Worm (Caenorhabditis elegans) whole organism, mixed stage, embryonic: ENCODE data around the gene ccep-97.

Source experiments
- M03D4.4 ChIP-seq: sonication (generic microtip); optimal IDR thresholded peaks from 2 replicates; lab custom pipeline; 2017; ENCODE audit warnings: mild to moderate bottlenecking, missing genetic modification characterization, missing compliant biosample characterization
- bed-3 ChIP-seq: fragments of 200-800 bp; sonication (Bioruptor generic); optimal IDR thresholded peaks from 3 replicates; lab custom pipeline; 2018; ENCODE audit warnings: mild to moderate bottlenecking, missing genetic modification characterization, moderate library complexity, missing compliant biosample characterization
- blmp-1 ChIP-seq: fragments of 150-350 bp; optimal IDR thresholded peaks from 2 replicates; lab custom pipeline; 2014; ENCODE audit warnings: missing biosample characterization, missing genetic modification characterization
- ceh-39 ChIP-seq: fragments of 150-350 bp; optimal IDR thresholded peaks from 2 replicates; lab custom pipeline; 2014; ENCODE audit warnings: missing biosample characterization, missing genetic modification characterization
- ceh-43 ChIP-seq: fragments of 200-800 bp; sonication (Bioruptor generic); optimal IDR thresholded peaks from 2 replicates; lab custom pipeline; 2018; ENCODE audit warnings: mild to moderate bottlenecking, missing genetic modification characterization, moderate library complexity, missing compliant biosample characterization
- ceh-83 ChIP-seq: fragments of 200-800 bp; sonication (Bioruptor generic); optimal IDR thresholded peaks from 2 replicates; lab custom pipeline; 2018; ENCODE audit warnings: mild to moderate bottlenecking, missing genetic modification characterization, missing compliant biosample characterization
- ces-1 ChIP-seq: fragments of 150-350 bp; optimal IDR thresholded peaks from 2 replicates; lab custom pipeline; 2014; ENCODE audit warnings: missing biosample characterization, missing genetic modification reagents, missing genetic modification characterization
- cnd-1 ChIP-seq: fragments of 200-800 bp; sonication (Bioruptor generic); optimal IDR thresholded peaks from 2 replicates; lab custom pipeline; 2018; ENCODE audit warnings: mild to moderate bottlenecking, missing genetic modification characterization, missing compliant biosample characterization
- drap-1 ChIP-seq: fragments of 200-800 bp; sonication (Bioruptor generic); optimal IDR thresholded peaks from 3 replicates; lab custom pipeline; 2018; ENCODE audit warnings: mild to moderate bottlenecking, missing genetic modification characterization, missing compliant biosample characterization
- elt-1 ChIP-seq: sonication (generic microtip); optimal IDR thresholded peaks from 2 replicates; lab custom pipeline; 2017; ENCODE audit warnings: missing genetic modification characterization, mild to moderate bottlenecking, missing compliant biosample characterization, antibody characterized with exemption, moderate library complexity, borderline replicate concordance; ENCODE audit not compliant: insufficient read depth
- elt-3 ChIP-seq: fragments of 150-350 bp; optimal IDR thresholded peaks from 2 replicates; lab custom pipeline; 2014; ENCODE audit warnings: missing biosample characterization, missing genetic modification characterization
- flh-1 ChIP-seq: fragments of 200-800 bp; sonication (Bioruptor generic); optimal IDR thresholded peaks from 2 replicates; lab custom pipeline; 2018; ENCODE audit warnings: mild to moderate bottlenecking, missing genetic modification characterization, moderate library complexity, missing compliant biosample characterization
- ham-2 ChIP-seq: fragments of 200-800 bp; sonication (Bioruptor generic); optimal IDR thresholded peaks from 2 replicates; lab custom pipeline; 2018; ENCODE audit warnings: mild to moderate bottlenecking, missing genetic modification characterization, missing compliant biosample characterization
- hlh-1 ChIP-seq: fragments of 150-350 bp; optimal IDR thresholded peaks from 2 replicates; lab custom pipeline; 2014; ENCODE audit warnings: missing biosample characterization, missing genetic modification reagents, missing genetic modification characterization
- lin-13 ChIP-seq: fragments of 150-350 bp; optimal IDR thresholded peaks from 2 replicates; lab custom pipeline; 2014; ENCODE audit warnings: missing biosample characterization, missing genetic modification characterization
- lin-32 ChIP-seq: fragments of 200-800 bp; sonication (Bioruptor generic); optimal IDR thresholded peaks from 2 replicates; lab custom pipeline; 2018; ENCODE audit warnings: mild to moderate bottlenecking, missing genetic modification characterization, missing compliant biosample characterization
- lsy-2 ChIP-seq: fragments of 150-350 bp; optimal IDR thresholded peaks from 2 replicates; lab custom pipeline; 2014; ENCODE audit warnings: missing biosample characterization, missing genetic modification characterization
- mab-5 ChIP-seq: fragments of 150-350 bp; optimal IDR thresholded peaks from 2 replicates; lab custom pipeline; 2014; ENCODE audit warnings: missing biosample characterization, missing genetic modification characterization
- mep-1 ChIP-seq: fragments of 150-350 bp; optimal IDR thresholded peaks from 2 replicates; lab custom pipeline; 2017; ENCODE audit warnings: missing biosample characterization, missing genetic modification reagents, missing genetic modification characterization, inconsistent platforms
- mls-2 ChIP-seq: sonication (generic microtip); optimal IDR thresholded peaks from 2 replicates; lab custom pipeline; 2016; ENCODE audit warnings: mild to moderate bottlenecking, missing genetic modification characterization, moderate library complexity, missing compliant biosample characterization
- nhr-12 ChIP-seq: fragments of 150-350 bp; optimal IDR thresholded peaks from 2 replicates; lab custom pipeline; 2014; ENCODE audit warnings: missing biosample characterization, missing genetic modification characterization
- nhr-2 ChIP-seq: fragments of 150-350 bp; optimal IDR thresholded peaks from 2 replicates; lab custom pipeline; 2014; ENCODE audit warnings: missing biosample characterization, missing genetic modification characterization
- nhr-237 ChIP-seq: fragments of 150-350 bp; optimal IDR thresholded peaks from 2 replicates; lab custom pipeline; 2014; ENCODE audit warnings: missing biosample characterization, missing genetic modification characterization
- nhr-28 ChIP-seq: fragments of 150-350 bp; optimal IDR thresholded peaks from 2 replicates; lab custom pipeline; 2014; ENCODE audit warnings: missing biosample characterization, missing genetic modification characterization
- nhr-76 ChIP-seq: sonication (generic microtip); optimal IDR thresholded peaks from 2 replicates; lab custom pipeline; 2017; ENCODE audit warnings: missing biosample characterization, missing genetic modification characterization
- pha-4 ChIP-seq: fragments of 150-350 bp; optimal IDR thresholded peaks from 2 replicates; lab custom pipeline; 2018; ENCODE audit warnings: missing biosample characterization, missing genetic modification reagents, missing genetic modification characterization
- sem-2 ChIP-seq: fragments of 200-800 bp; sonication (Bioruptor generic); optimal IDR thresholded peaks from 2 replicates; lab custom pipeline; 2018; ENCODE audit warnings: mild to moderate bottlenecking, missing genetic modification characterization, missing compliant biosample characterization
- snpc-4 ChIP-seq: fragments of 150-350 bp; optimal IDR thresholded peaks from 2 replicates; lab custom pipeline; 2014; ENCODE audit warnings: missing biosample characterization, missing genetic modification characterization
- sptf-1 ChIP-seq: sonication (generic microtip); optimal IDR thresholded peaks from 2 replicates; lab custom pipeline; 2017; ENCODE audit warnings: mild to moderate bottlenecking, missing genetic modification characterization, moderate library complexity, missing compliant biosample characterization
- tbx-8 ChIP-seq: fragments of 200-800 bp; sonication (Bioruptor generic); optimal IDR thresholded peaks from 2 replicates; lab custom pipeline; 2018; ENCODE audit warnings: mild to moderate bottlenecking, missing genetic modification characterization, moderate library complexity, missing compliant biosample characterization
- unc-120 ChIP-seq: sonication (generic microtip); optimal IDR thresholded peaks from 2 replicates; lab custom pipeline; 2017; ENCODE audit warnings: missing genetic modification characterization, missing compliant biosample characterization; ENCODE audit not compliant: poor library complexity, severe bottlenecking
- unc-39 ChIP-seq: fragments of 150-350 bp; optimal IDR thresholded peaks from 2 replicates; lab custom pipeline; 2014; ENCODE audit warnings: missing biosample characterization, missing genetic modification characterization
- unc-62 ChIP-seq: fragments of 150-350 bp; optimal IDR thresholded peaks from 2 replicates; lab custom pipeline; 2014; ENCODE audit warnings: missing biosample characterization, missing genetic modification reagents, missing genetic modification characterization
- zip-8 ChIP-seq: fragments of 150-350 bp; optimal IDR thresholded peaks from 2 replicates; lab custom pipeline; 2014; ENCODE audit warnings: missing biosample characterization, missing genetic modification characterization
- ztf-11 ChIP-seq: fragments of 150-350 bp; optimal IDR thresholded peaks from 2 replicates; lab custom pipeline; 2014; ENCODE audit warnings: missing biosample characterization, missing genetic modification characterization

ccep-97 gene

DNA sequence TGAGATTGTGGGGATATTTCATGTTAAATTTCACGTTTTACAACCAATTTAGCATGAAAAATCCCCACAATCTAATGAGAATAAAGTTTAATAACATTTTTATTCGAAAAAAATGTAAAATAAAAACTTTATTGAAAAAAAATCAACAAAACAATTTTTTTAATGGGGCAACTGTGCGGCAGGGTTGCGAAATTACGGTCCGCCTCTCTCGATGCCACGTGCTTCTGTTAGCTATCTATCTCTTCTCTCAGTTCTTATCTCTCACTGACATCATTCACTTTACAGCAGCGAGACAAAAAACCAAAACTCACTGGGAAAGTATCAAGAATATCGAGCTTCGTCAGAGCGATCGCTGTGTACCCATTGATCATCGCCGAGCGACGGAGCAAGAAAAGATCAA lies 2.1 kb upstream of the ccep-97 start:
- no peak for TF ChIP-seq nhr-76
- TF ChIP-seq flh-1 (GFP tag; lab: Kevin White, UChicago) = no peak
- TF ChIP-seq unc-39 (tag; lab: Kevin White, UChicago) = no peak
- TF ChIP-seq drap-1 (GFP tag; lab: Kevin White, UChicago) = no peak
- no peak for TF ChIP-seq unc-120

ce11 chrV:4813825-4814224 lies 4.6 kb downstream of the ccep-97 start:
- TF ChIP-seq lsy-2 (no peak), ham-2 (GFP tag; lab: Kevin White, UChicago) (no peak)

- peak; percentile 70 for TF ChIP-seq mep-1
- no peak for TF ChIP-seq ztf-11
- peak; percentile 51 for TF ChIP-seq M03D4.4 (tag; lab: Kevin White, UChicago)
- no peak for TF ChIP-seq nhr-76
- peak; percentile 89 for TF ChIP-seq hlh-1 (tag; lab: Kevin White, UChicago)
- no peak for TF ChIP-seq elt-3 (tag; lab: Kevin White, UChicago)
- TF ChIP-seq unc-120 = peak; percentile 19
- TF ChIP-seq nhr-237 (tag; lab: Kevin White, UChicago) = no peak
- no peak for TF ChIP-seq blmp-1 (tag; lab: Kevin White, UChicago)
- TF ChIP-seq cnd-1 (tag; lab: Kevin White, UChicago) = peak; percentile 35
- TF ChIP-seq sem-2 (GFP tag; lab: Kevin White, UChicago) = no peak
- TF ChIP-seq ceh-83 = no peak
- no peak for TF ChIP-seq elt-1 (tag; lab: Kevin White, UChicago)
- no peak for TF ChIP-seq ceh-39
- TF ChIP-seq ceh-43 = no peak
- TF ChIP-seq lsy-2 = peak; percentile 40
- peak; percentile 9 for TF ChIP-seq ces-1 (GFP tag; lab: Kevin White, UChicago)
- TF ChIP-seq mab-5 (tag; lab: Kevin White, UChicago) = no peak
- TF ChIP-seq ham-2 (GFP tag; lab: Kevin White, UChicago) = no peak
- no peak for TF ChIP-seq nhr-2 (tag; lab: Kevin White, UChicago)
- TF ChIP-seq nhr-28 (tag; lab: Kevin White, UChicago) = no peak
- peak; percentile 25 for TF ChIP-seq mls-2 (tag; lab: Kevin White, UChicago)
- TF ChIP-seq pha-4 (tag; lab: Kevin White, UChicago) = peak; percentile 17
- no peak for TF ChIP-seq lin-32 (GFP tag; lab: Kevin White, UChicago)
- TF ChIP-seq lin-13 (tag; lab: Kevin White, UChicago) = peak; percentile 56
- no peak for TF ChIP-seq nhr-12 (tag; lab: Kevin White, UChicago)
- TF ChIP-seq bed-3 (GFP tag; lab: Kevin White, UChicago) = no peak
- TF ChIP-seq zip-8 (tag; lab: Kevin White, UChicago) = no peak
- no peak for TF ChIP-seq tbx-8 (GFP tag; lab: Kevin White, UChicago)
- no peak for TF ChIP-seq unc-39 (tag; lab: Kevin White, UChicago)
- peak; percentile 50 for TF ChIP-seq drap-1 (GFP tag; lab: Kevin White, UChicago)
- TF ChIP-seq sptf-1 = no peak
- no peak for TF ChIP-seq snpc-4
- no peak for TF ChIP-seq flh-1 (GFP tag; lab: Kevin White, UChicago)
- no peak for TF ChIP-seq unc-62
Observed at ce11 chrV:4810653-4811052, 7.8 kb downstream of the ccep-97 start.

ce11 chrV:4806859-4807258 lies 11.6 kb downstream of the ccep-97 start:
- TF ChIP-seq ceh-39 (no peak), elt-1 (tag; lab: Kevin White, UChicago) (no peak), M03D4.4 (tag; lab: Kevin White, UChicago) (no peak), blmp-1 (tag; lab: Kevin White, UChicago) (no peak), cnd-1 (tag; lab: Kevin White, UChicago) (no peak), ham-2 (GFP tag; lab: Kevin White, UChicago) (no peak), drap-1 (GFP tag; lab: Kevin White, UChicago) (no peak), mls-2 (tag; lab: Kevin White, UChicago) (no peak), nhr-28 (tag; lab: Kevin White, UChicago) (no peak)
